Worm (Caenorhabditis elegans) whole organism, young adult: Measurements from ENCODE around the gene Y62H9A.12.

ENCODE experiments used
- T26A5.8 ChIP-seq: sonication (generic microtip); optimal IDR thresholded peaks from 2 replicates; lab custom pipeline; 2016; ENCODE audit warnings: missing genetic modification characterization, missing compliant biosample characterization
- ama-1 ChIP-seq, 3 experiments: fragments of 150-350 bp in 1 of 3; sonication (generic microtip) in 2 of 3; optimal IDR thresholded peaks; 2 replicates each; lab custom pipeline; 2014 to 2018; ENCODE audit warnings: missing biosample characterization in 2 of 3, missing genetic modification characterization in 2 of 3, missing genetic modification reagents in 2 of 3
- atf-7 ChIP-seq: sonication (generic microtip); optimal IDR thresholded peaks from 2 replicates; lab custom pipeline; 2017; ENCODE audit warnings: mild to moderate bottlenecking, missing genetic modification characterization, missing compliant biosample characterization
- bed-2 ChIP-seq: fragments of 200-800 bp; sonication (Bioruptor generic); IDR thresholded peaks from 2 replicates; pipeline ENCODE4 v1.3.6; 2022; ENCODE audit warnings: missing genetic modification reagents, missing genetic modification characterization, missing compliant biosample characterization
- cebp-2 ChIP-seq: fragments of 200-800 bp; sonication (Bioruptor generic); IDR thresholded peaks from 2 replicates; pipeline ENCODE4 v1.3.6; 2022; ENCODE audit warnings: missing genetic modification characterization, missing compliant biosample characterization
- ceh-91 ChIP-seq: fragments of 200-800 bp; sonication (Bioruptor generic); IDR thresholded peaks from 2 replicates; pipeline ENCODE4 v1.3.6; 2022; ENCODE audit warnings: missing genetic modification reagents, missing genetic modification characterization, missing compliant biosample characterization
- ets-4 ChIP-seq: fragments of 200-800 bp; sonication (Bioruptor generic); optimal IDR thresholded peaks from 2 replicates; lab custom pipeline; 2018; ENCODE audit warnings: mild to moderate bottlenecking, missing genetic modification characterization, missing compliant biosample characterization
- madf-3 ChIP-seq: fragments of 200-800 bp; sonication (Bioruptor generic); IDR thresholded peaks from 2 replicates; pipeline ENCODE4 v1.3.6; 2022; ENCODE audit warnings: missing genetic modification reagents, missing genetic modification characterization, missing compliant biosample characterization
- pha-4 ChIP-seq: fragments of 150-350 bp; sonication (generic microtip); optimal IDR thresholded peaks from 2 replicates; lab custom pipeline; 2014; ENCODE audit warnings: missing biosample characterization, missing genetic modification reagents, missing genetic modification characterization
- snpc-1.3 ChIP-seq: sonication (generic microtip); optimal IDR thresholded peaks from 2 replicates; lab custom pipeline; 2017; ENCODE audit warnings: missing genetic modification characterization, mild to moderate bottlenecking, missing compliant biosample characterization, antibody characterized with exemption, moderate library complexity, missing genotype, missing genetic modification reagents; ENCODE audit not compliant: insufficient read depth
- snpc-4 ChIP-seq, 5 experiments: fragments of 150-350 bp in 1 of 5; sonication (generic microtip) in 4 of 5; optimal IDR thresholded peaks; 2 replicates each; lab custom pipeline; 2014 to 2018; ENCODE audit warnings: missing genetic modification characterization in 5 of 5, missing biosample characterization in 3 of 5, antibody characterized with exemption in 2 of 5, mild to moderate bottlenecking in 2 of 5, missing compliant biosample characterization in 2 of 5, missing genotype in 2 of 5, moderate library complexity in 2 of 5, missing genetic modification reagents in 1 of 5
- tbx-9 ChIP-seq: sonication (generic microtip); optimal IDR thresholded peaks from 2 replicates; lab custom pipeline; 2016; ENCODE audit warnings: borderline replicate concordance, missing genetic modification characterization, inconsistent platforms, missing compliant biosample characterization
- unc-62 ChIP-seq: fragments of 150-350 bp; optimal IDR thresholded peaks from 2 replicates; lab custom pipeline; 2014; ENCODE audit warnings: missing biosample characterization, missing genetic modification reagents, missing genetic modification characterization
- ztf-22 ChIP-seq: fragments of 200-800 bp; sonication (Bioruptor generic); optimal IDR thresholded peaks from 2 replicates; lab custom pipeline; 2018; ENCODE audit warnings: mild to moderate bottlenecking, missing genetic modification characterization, moderate library complexity, missing compliant biosample characterization

- TF ChIP-seq T26A5.8 (tag; lab: Kevin White, UChicago) (no peak), snpc-4 (GFP tag; optimal IDR thresholded peaks at IDR 0.05; lab: Kevin White, UChicago) (no peak), snpc-4 (tag; optimal IDR thresholded peaks at IDR 0.05; lab: Kevin White, UChicago) (no peak), bed-2 (no peak), snpc-1.3 (tag; lab: Kevin White, UChicago) (no peak), pha-4 (tag; lab: Kevin White, UChicago) (no peak), ets-4 (GFP tag; lab: Kevin White, UChicago) (no peak), madf-3 (GFP tag; lab: Robert Waterston, UW) (no peak), unc-62 (GFP tag; lab: Kevin White, UChicago) (no peak), atf-7 (tag; lab: Kevin White, UChicago) (no peak), ztf-22 (GFP tag; lab: Kevin White, UChicago) (no peak), tbx-9 (tag; lab: Kevin White, UChicago) (no peak), ama-1 (optimal IDR thresholded peaks at IDR 0.05; lab: Kevin White, UChicago) (no peak), ama-1 (GFP tag; optimal IDR thresholded peaks at IDR 0.05; lab: Kevin White, UChicago) (no peak), ceh-91 (GFP tag; lab: Robert Waterston, UW) (no peak), cebp-2 (GFP tag; lab: Robert Waterston, UW) (no peak)
Measured at ce11 chrX:11878109-11878508, 35.8 kb upstream of the Y62H9A.12 start, which contains the start of gene Y62H9A.2.
